Fruit fly (Drosophila melanogaster): ENCODE data around the gene CG14985.

DNA sequence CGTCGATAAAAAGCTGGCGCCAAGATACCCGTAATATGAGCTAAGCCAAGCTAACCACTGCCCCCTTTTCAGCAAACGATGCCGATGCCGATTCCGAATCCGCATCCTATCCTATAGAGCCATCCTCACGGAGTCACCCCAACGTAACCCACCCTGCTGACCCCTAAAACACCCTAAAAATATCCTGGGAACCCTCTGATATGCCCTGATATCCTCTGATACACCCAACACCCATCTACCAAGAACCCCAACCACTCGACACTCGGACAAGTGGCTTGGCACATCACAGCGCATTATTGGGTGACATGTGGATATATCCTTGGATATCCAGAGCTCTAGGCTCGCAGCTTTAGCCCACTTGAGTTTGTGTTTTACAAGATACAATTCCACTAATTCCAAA lies 1.8 kb upstream of the CG14985 start:
- TF ChIP-seq pan (optimal IDR thresholded peaks at IDR 0.05) (no peak), usp (GFP tag; optimal IDR thresholded peaks at IDR 0.05) (no peak), EcR (GFP tag; optimal IDR thresholded peaks at IDR 0.05) (no peak), psq (optimal IDR thresholded peaks at IDR 0.05) (no peak), Dll (optimal IDR thresholded peaks at IDR 0.05) (no peak), CG8478 (optimal IDR thresholded peaks at IDR 0.05) (no peak)
